Fruit fly (Drosophila melanogaster): ENCODE results near the gene eIF2D.

DNA sequence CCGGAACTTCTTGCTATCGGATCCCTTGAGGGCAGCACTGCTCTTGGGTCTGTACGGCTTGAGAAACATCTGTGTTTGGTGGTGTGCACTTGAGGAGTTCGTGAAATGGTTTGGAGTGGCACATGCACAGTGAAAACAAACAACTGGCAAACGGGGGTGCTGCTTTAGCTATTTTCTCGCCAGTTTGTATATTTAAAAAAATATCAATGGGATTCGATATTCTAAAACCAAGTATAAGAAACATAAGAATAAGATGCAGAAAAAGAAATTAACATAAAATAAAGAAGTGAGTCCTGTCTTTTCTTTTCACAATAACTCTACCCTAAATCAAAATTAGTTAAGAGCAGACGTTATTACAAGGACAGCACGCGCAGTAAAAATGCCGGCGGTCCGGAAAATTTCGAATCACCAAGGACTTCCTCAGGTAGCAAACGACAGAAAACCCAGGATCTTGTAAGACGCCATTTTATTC, at the start of gene eIF2D:
- no peak for TF ChIP-seq Hr83 (GFP tag; optimal IDR thresholded peaks at IDR 0.05; ENCODE audit: poor library complexity, severe bottlenecking)
- no peak for TF ChIP-seq usp (GFP tag; optimal IDR thresholded peaks at IDR 0.05)
- no peak for TF ChIP-seq tai (GFP tag; optimal IDR thresholded peaks at IDR 0.05)
- TF ChIP-seq h (GFP tag; optimal IDR thresholded peaks at IDR 0.05) = peak; percentile 63
- TF ChIP-seq dmrt93B (GFP tag; optimal IDR thresholded peaks at IDR 0.05) = no peak
- TF ChIP-seq sage (GFP tag; optimal IDR thresholded peaks at IDR 0.05) = no peak
- no peak for TF ChIP-seq Dfd (GFP tag; optimal IDR thresholded peaks at IDR 0.05)
- peak; percentile 64 for TF ChIP-seq rgr (GFP tag; optimal IDR thresholded peaks at IDR 0.05)
- peak; percentile 69 for TF ChIP-seq HLH106 (tag; optimal IDR thresholded peaks at IDR 0.05)
- TF ChIP-seq br (GFP tag; optimal IDR thresholded peaks at IDR 0.05) = no peak
- peak; percentile 37 for TF ChIP-seq CG9705 (GFP tag; optimal IDR thresholded peaks at IDR 0.05)
- TF ChIP-seq psq (GFP tag; optimal IDR thresholded peaks at IDR 0.05) = peak; percentile 14
- no peak for TF ChIP-seq Mio (GFP tag; optimal IDR thresholded peaks at IDR 0.05)
